Comparison of ENCODE assay signal across 5 fruit fly cellular contexts in genomic region chrX:7096495-7096995, dm6.
TF ChIP-seq lines count a peak whose summit lies in the region.

No protein-coding gene starts in this region.

- peak; percentile 37 for TF ChIP-seq CTCF in whole organism, embryonic (GFP tag; optimal IDR thresholded peaks at IDR 0.05; lab: Kevin White, UChicago)

TF ChIP-seq in whole organism, adult, 20 proteins besides CTCF, POLR2A, EP300 and RAD21 (continues in another document):
- TF ChIP-seq tj (GFP tag; optimal IDR thresholded peaks at IDR 0.05; lab: Kevin White, UChicago) (peak; percentile 74), kay (GFP tag; lab: Kevin White, UChicago; ENCODE audit: borderline replicate concordance) (no peak), CG1620 (GFP tag; optimal IDR thresholded peaks at IDR 0.05; lab: Kevin White, UChicago) (peak; percentile 14), CG12768 (GFP tag; optimal IDR thresholded peaks at IDR 0.05; lab: Kevin White, UChicago) (peak; percentile 57), bab1 (GFP tag; optimal IDR thresholded peaks at IDR 0.05; lab: Kevin White, UChicago) (peak; percentile 92), Clk (GFP tag; optimal IDR thresholded peaks at IDR 0.05; lab: Kevin White, UChicago) (no peak), CG33017 (tag; optimal IDR thresholded peaks at IDR 0.05; lab: Kevin White, UChicago) (peak; percentile 61), Hr96 (GFP tag; optimal IDR thresholded peaks at IDR 0.05; lab: Kevin White, UChicago) (peak; percentile 67), Mnt (GFP tag; optimal IDR thresholded peaks at IDR 0.05; lab: Kevin White, UChicago) (no peak), CG7101 (tag; optimal IDR thresholded peaks at IDR 0.05; lab: Kevin White, UChicago) (peak; percentile 78), CG7045 (GFP tag; optimal IDR thresholded peaks at IDR 0.05; lab: Kevin White, UChicago) (peak; percentile 34), CG14711 (tag; optimal IDR thresholded peaks at IDR 0.05; lab: Kevin White, UChicago) (peak; percentile 63), pad (GFP tag; optimal IDR thresholded peaks at IDR 0.05; lab: Kevin White, UChicago) (peak; percentile 51), toe (GFP tag; optimal IDR thresholded peaks at IDR 0.05; lab: Kevin White, UChicago) (no peak), CG5204 (GFP tag; optimal IDR thresholded peaks at IDR 0.05; lab: Kevin White, UChicago) (no peak), cnc (optimal IDR thresholded peaks at IDR 0.05; lab: Kevin White, UChicago) (no peak), ovo (GFP tag; optimal IDR thresholded peaks at IDR 0.05; lab: Kevin White, UChicago) (no peak), CG11617 (GFP tag; optimal IDR thresholded peaks at IDR 0.05; lab: Kevin White, UChicago) (peak; percentile 59)

TF ChIP-seq in whole organism, embryonic, 481 proteins besides CTCF, POLR2A, EP300 and RAD21 (continues in another document):
- peak; percentile 81 for TF ChIP-seq Ssrp (tag; optimal IDR thresholded peaks at IDR 0.05; lab: Kevin White, UChicago)
- TF ChIP-seq fd96Cb (tag; optimal IDR thresholded peaks at IDR 0.05; lab: Kevin White, UChicago): peak; percentile 81
- no peak for TF ChIP-seq CG13123 (GFP tag; optimal IDR thresholded peaks at IDR 0.05; lab: Kevin White, UChicago)
- peak; percentile 15; the same call in 1 of the 2 replicates for TF ChIP-seq Doc2 (GFP tag; IDR thresholded peaks at IDR 0.05; lab: Robert Waterston, UW)
- TF ChIP-seq Lpt (GFP tag; optimal IDR thresholded peaks at IDR 0.05; lab: Kevin White, UChicago): no peak
- peak; percentile 16 for TF ChIP-seq NK7.1 (GFP tag; optimal IDR thresholded peaks at IDR 0.05; lab: Kevin White, UChicago)
- no peak for TF ChIP-seq D (optimal IDR thresholded peaks at IDR 0.05; lab: Kevin White, UChicago)
- peak; percentile 78 for TF ChIP-seq D (GFP tag; optimal IDR thresholded peaks at IDR 0.05; lab: Kevin White, UChicago)
- peak; percentile 63; the same call in 2 of the 3 replicates for TF ChIP-seq zfh1 (GFP tag; IDR thresholded peaks at IDR 0.05; lab: Robert Waterston, UW)
- TF ChIP-seq schlank (tag; optimal IDR thresholded peaks at IDR 0.05; lab: Kevin White, UChicago): peak; percentile 74
- peak; percentile 59 for TF ChIP-seq toy (GFP tag; IDR thresholded peaks at IDR 0.05; lab: Robert Waterston, UW)
- peak; percentile 80 for TF ChIP-seq CG6854 (GFP tag; optimal IDR thresholded peaks at IDR 0.05; lab: Kevin White, UChicago)
- TF ChIP-seq chinmo (GFP tag; IDR thresholded peaks at IDR 0.05; lab: Robert Waterston, UW; ENCODE audit: partially characterized antibody): no peak
- peak in 1 of 2 experiments; percentile 19 for TF ChIP-seq insv (GFP tag; optimal IDR thresholded peaks at IDR 0.05; lab: Kevin White, UChicago)
- no peak for TF ChIP-seq br (optimal IDR thresholded peaks at IDR 0.05; lab: Kevin White, UChicago)
- peak; percentile 71; the same call in 1 of the 2 replicates for TF ChIP-seq danr (GFP tag; IDR thresholded peaks at IDR 0.05; lab: Robert Waterston, UW)
- peak; percentile 66 for TF ChIP-seq pho (GFP tag; optimal IDR thresholded peaks at IDR 0.05; lab: Kevin White, UChicago)
- peak; percentile 30 for TF ChIP-seq CG10462 (GFP tag; optimal IDR thresholded peaks at IDR 0.05; lab: Kevin White, UChicago)

TF ChIP-seq in whole organism, prepupa, 60 proteins besides CTCF, POLR2A, EP300 and RAD21 (continues in another document):
- TF ChIP-seq dac (GFP tag; optimal IDR thresholded peaks at IDR 0.05; lab: Kevin White, UChicago) (no peak), CG15336 (GFP tag; IDR thresholded peaks at IDR 0.05; lab: Robert Waterston, UW) (no peak; the same call in 1 of the 2 replicates), Blimp-1 (GFP tag; optimal IDR thresholded peaks at IDR 0.05; lab: Kevin White, UChicago) (peak; percentile 53), CG1621 (tag; optimal IDR thresholded peaks at IDR 0.05; lab: Kevin White, UChicago) (peak; percentile 69), dsx (GFP tag; optimal IDR thresholded peaks at IDR 0.05; lab: Kevin White, UChicago; ENCODE audit: poor library complexity, severe bottlenecking) (peak; percentile 71), fd59A (GFP tag; optimal IDR thresholded peaks at IDR 0.05; lab: Kevin White, UChicago) (peak; percentile 76), Met (GFP tag; optimal IDR thresholded peaks at IDR 0.05; lab: Kevin White, UChicago) (peak; percentile 85), CG8119 (GFP tag; IDR thresholded peaks at IDR 0.05; lab: Robert Waterston, UW) (peak; percentile 58), Sox14 (GFP tag; optimal IDR thresholded peaks at IDR 0.05; lab: Kevin White, UChicago) (peak; percentile 79), fd85E (GFP tag; optimal IDR thresholded peaks at IDR 0.05; lab: Kevin White, UChicago) (no peak), Hr4 (GFP tag; optimal IDR thresholded peaks at IDR 0.05; lab: Kevin White, UChicago) (peak; percentile 62), topi (GFP tag; optimal IDR thresholded peaks at IDR 0.05; lab: Kevin White, UChicago) (peak; percentile 83), Sox15 (GFP tag; optimal IDR thresholded peaks at IDR 0.05; lab: Kevin White, UChicago) (peak; percentile 53), CG6163 (GFP tag; IDR thresholded peaks at IDR 0.05; lab: Robert Waterston, UW) (peak; percentile 68), Ets21C (GFP tag; optimal IDR thresholded peaks at IDR 0.05; lab: Kevin White, UChicago) (peak; percentile 63), CG6854 (GFP tag; optimal IDR thresholded peaks at IDR 0.05; lab: Kevin White, UChicago) (peak; percentile 43), CG3919 (GFP tag; optimal IDR thresholded peaks at IDR 0.05; lab: Kevin White, UChicago) (peak; percentile 51), Hr39 (GFP tag; optimal IDR thresholded peaks at IDR 0.05; lab: Kevin White, UChicago) (peak; percentile 84), eg (GFP tag; IDR thresholded peaks at IDR 0.05; lab: Robert Waterston, UW) (peak; percentile 51)

TF ChIP-seq in whole organism, pupa, 21 proteins besides CTCF, POLR2A, EP300 and RAD21:
- peak; percentile 71 for TF ChIP-seq CG14655 (GFP tag; optimal IDR thresholded peaks at IDR 0.05; lab: Kevin White, UChicago)
- peak; percentile 69 for TF ChIP-seq CG34367 (tag; optimal IDR thresholded peaks at IDR 0.05; lab: Kevin White, UChicago)
- TF ChIP-seq CG8159 (tag; optimal IDR thresholded peaks at IDR 0.05; lab: Kevin White, UChicago): peak; percentile 85
- peak; percentile 74 for TF ChIP-seq Snoo (tag; optimal IDR thresholded peaks at IDR 0.05; lab: Kevin White, UChicago)
- TF ChIP-seq fd96Ca (GFP tag; IDR thresholded peaks at IDR 0.05; lab: Robert Waterston, UW): peak; percentile 43; the same call in 1 of the 3 replicates
- peak; percentile 57; the same call in 1 of the 2 replicates for TF ChIP-seq rn (GFP tag; IDR thresholded peaks at IDR 0.05; lab: Robert Waterston, UW)
- TF ChIP-seq CG4496 (GFP tag; IDR thresholded peaks at IDR 0.05; lab: Robert Waterston, UW): peak; percentile 46; the same call in 2 of the 3 replicates
- TF ChIP-seq Pif1A (GFP tag; optimal IDR thresholded peaks at IDR 0.05; lab: Kevin White, UChicago): peak; percentile 66
- TF ChIP-seq Pif1B (GFP tag; optimal IDR thresholded peaks at IDR 0.05; lab: Kevin White, UChicago): no peak
- no peak for TF ChIP-seq D1 (tag; optimal IDR thresholded peaks at IDR 0.05; lab: Kevin White, UChicago)
- TF ChIP-seq EcR (GFP tag; optimal IDR thresholded peaks at IDR 0.05; lab: Kevin White, UChicago): no peak
- TF ChIP-seq CG12605 (GFP tag; IDR thresholded peaks at IDR 0.05; lab: Robert Waterston, UW): no peak
- peak; percentile 71 for TF ChIP-seq CG17806 (tag; optimal IDR thresholded peaks at IDR 0.05; lab: Kevin White, UChicago)
- TF ChIP-seq CG32121 (GFP tag; IDR thresholded peaks at IDR 0.05; lab: Robert Waterston, UW): 0 out of 2 replicates have a peak, but pooled peaks have one; percentile 21
- TF ChIP-seq CG8301 (tag; optimal IDR thresholded peaks at IDR 0.05; lab: Kevin White, UChicago): peak; percentile 67
- peak; percentile 55 for TF ChIP-seq gl (tag; optimal IDR thresholded peaks at IDR 0.05; lab: Kevin White, UChicago)
- TF ChIP-seq CG9948 (tag; optimal IDR thresholded peaks at IDR 0.05; lab: Kevin White, UChicago): peak; percentile 77
- TF ChIP-seq CG15710 (tag; optimal IDR thresholded peaks at IDR 0.05; lab: Kevin White, UChicago): peak; percentile 81
- TF ChIP-seq CG13204 (GFP tag; optimal IDR thresholded peaks at IDR 0.05; lab: Kevin White, UChicago): peak; percentile 29
TF ChIP-seq in whole organism, pupa: peak in this region for 15.

TF ChIP-seq in whole organism, wandering third instar larva, 38 proteins besides CTCF, POLR2A, EP300 and RAD21 (continues in another document):
- TF ChIP-seq CG32264 (GFP tag; optimal IDR thresholded peaks at IDR 0.05; lab: Kevin White, UChicago): peak; percentile 18
- TF ChIP-seq dmrt93B (GFP tag; optimal IDR thresholded peaks at IDR 0.05; lab: Kevin White, UChicago): peak; percentile 70
- no peak for TF ChIP-seq jim (GFP tag; optimal IDR thresholded peaks at IDR 0.05; lab: Kevin White, UChicago)
- TF ChIP-seq Vsx2 (GFP tag; optimal IDR thresholded peaks at IDR 0.05; lab: Kevin White, UChicago; ENCODE audit: partially characterized antibody): no peak
- no peak for TF ChIP-seq Jra (GFP tag; optimal IDR thresholded peaks at IDR 0.05; lab: Kevin White, UChicago)
- TF ChIP-seq Mio (GFP tag; optimal IDR thresholded peaks at IDR 0.05; lab: Kevin White, UChicago): no peak
- TF ChIP-seq GATAd (GFP tag; optimal IDR thresholded peaks at IDR 0.05; lab: Kevin White, UChicago): no peak
- peak; percentile 86 for TF ChIP-seq br (GFP tag; optimal IDR thresholded peaks at IDR 0.05; lab: Kevin White, UChicago)
- peak; percentile 78 for TF ChIP-seq woc (GFP tag; optimal IDR thresholded peaks at IDR 0.05; lab: Kevin White, UChicago)
- TF ChIP-seq Hr78 (GFP tag; optimal IDR thresholded peaks at IDR 0.05; lab: Kevin White, UChicago): no peak
- peak; percentile 74 for TF ChIP-seq sv (GFP tag; optimal IDR thresholded peaks at IDR 0.05; lab: Kevin White, UChicago)
- peak; percentile 84 for TF ChIP-seq Sp1 (GFP tag; optimal IDR thresholded peaks at IDR 0.05; lab: Kevin White, UChicago)
- peak in 1 of 2 experiments; percentile 82 for TF ChIP-seq foxo (GFP tag; optimal IDR thresholded peaks at IDR 0.05; lab: Kevin White, UChicago)
- no peak for TF ChIP-seq Dfd (GFP tag; optimal IDR thresholded peaks at IDR 0.05; lab: Kevin White, UChicago)
- no peak for TF ChIP-seq Myc (optimal IDR thresholded peaks at IDR 0.05; lab: Kevin White, UChicago)
- no peak for TF ChIP-seq dl (GFP tag; optimal IDR thresholded peaks at IDR 0.05; lab: Kevin White, UChicago; ENCODE audit: insufficient read depth in 1 of 2, partially characterized antibody in 2 of 2)
- no peak for TF ChIP-seq Rel (GFP tag; optimal IDR thresholded peaks at IDR 0.05; lab: Kevin White, UChicago)
- TF ChIP-seq Rel (tag; optimal IDR thresholded peaks at IDR 0.05; lab: Kevin White, UChicago): peak; percentile 46
- peak; percentile 64 for TF ChIP-seq CG9705 (GFP tag; optimal IDR thresholded peaks at IDR 0.05; lab: Kevin White, UChicago)
- peak; percentile 77 for TF ChIP-seq psq (GFP tag; optimal IDR thresholded peaks at IDR 0.05; lab: Kevin White, UChicago)
- no peak for TF ChIP-seq tai (GFP tag; optimal IDR thresholded peaks at IDR 0.05; lab: Kevin White, UChicago)
- no peak for TF ChIP-seq CrebA (GFP tag; optimal IDR thresholded peaks at IDR 0.05; lab: Kevin White, UChicago; ENCODE audit: borderline replicate concordance)
- peak; percentile 29 for TF ChIP-seq Hnf4 (GFP tag; optimal IDR thresholded peaks at IDR 0.05; lab: Kevin White, UChicago)
- TF ChIP-seq lola (GFP tag; optimal IDR thresholded peaks at IDR 0.05; lab: Kevin White, UChicago): no peak
